Worm (Caenorhabditis elegans) whole organism, L4 larva: ENCODE results near the gene F31E3.12.
A peak's percentile ranks its signal among the peaks of the same experiment; 100 is the strongest.

Experiments used
- Y5F2A.4 ChIP-seq: fragments of 200-800 bp; sonication (Bioruptor generic); optimal IDR thresholded peaks from 2 replicates; lab custom pipeline; 2018; ENCODE audit warnings: mild to moderate bottlenecking, missing genetic modification characterization, missing compliant biosample characterization
- dpl-1 ChIP-seq: fragments of 150-350 bp; optimal IDR thresholded peaks from 2 replicates; lab custom pipeline; 2014; ENCODE audit warnings: missing biosample characterization, missing genetic modification reagents, missing genetic modification characterization
- lin-15B ChIP-seq: fragments of 150-350 bp; sonication (generic microtip); optimal IDR thresholded peaks from 3 replicates; lab custom pipeline; 2014; ENCODE audit warnings: missing biosample characterization, missing genetic modification characterization
- nhr-28 ChIP-seq: fragments of 150-350 bp; optimal IDR thresholded peaks from 2 replicates; lab custom pipeline; 2014; ENCODE audit warnings: missing biosample characterization, missing genetic modification characterization
- ztf-7 ChIP-seq: fragments of 150-350 bp; optimal IDR thresholded peaks from 2 replicates; lab custom pipeline; 2014; ENCODE audit warnings: missing biosample characterization, missing genetic modification characterization

ce11 chrIII:6969781-6970342, 672 bp downstream of the F31E3.12 start:
- TF ChIP-seq lin-15B (tag; lab: Kevin White, UChicago) (no peak), ztf-7 (tag; lab: Kevin White, UChicago) (no peak), Y5F2A.4 (GFP tag; lab: Kevin White, UChicago) (peak; percentile 44), nhr-28 (tag; lab: Kevin White, UChicago) (no peak), dpl-1 (GFP tag; lab: Kevin White, UChicago) (no peak)
